Fruit fly (Drosophila melanogaster) whole organism, prepupa: ENCODE data around the gene CG6878.

Source experiments
- CG10631 ChIP-seq: fragments of 200-800 bp; sonication (Bioruptor generic); optimal IDR thresholded peaks from 2 replicates; lab custom pipeline; 2016; ENCODE audit warnings: missing biosample characterization, missing genetic modification characterization
- CG10669 ChIP-seq: fragments of 200-800 bp; sonication (Bioruptor generic); optimal IDR thresholded peaks from 3 replicates; lab custom pipeline; 2018; ENCODE audit warnings: missing biosample characterization, mild to moderate bottlenecking, missing genetic modification characterization, moderate library complexity
- CG11294 ChIP-seq: fragments of 200-800 bp; sonication (Bioruptor generic); IDR thresholded peaks from 2 replicates; pipeline ENCODE4 v1.3.6; 2022; ENCODE audit warnings: missing biosample characterization, missing genetic modification characterization
- CG11762 ChIP-seq: fragments of 200-800 bp; sonication (Bioruptor generic); optimal IDR thresholded peaks from 3 replicates; lab custom pipeline; 2016; ENCODE audit warnings: missing biosample characterization, missing genetic modification characterization; ENCODE audit not compliant: insufficient read depth
- CG11902 ChIP-seq: fragments of 200-800 bp; sonication (Bioruptor generic); optimal IDR thresholded peaks from 3 replicates; lab custom pipeline; 2016; ENCODE audit warnings: missing biosample characterization, missing genetic modification characterization
- CG1621 ChIP-seq: fragments of 200-800 bp; sonication (Bioruptor generic); optimal IDR thresholded peaks from 3 replicates; lab custom pipeline; 2018; ENCODE audit warnings: missing biosample characterization, mild to moderate bottlenecking, missing genetic modification characterization
- CG3032 ChIP-seq: fragments of 200-800 bp; optimal IDR thresholded peaks from 2 replicates; lab custom pipeline; 2019; ENCODE audit warnings: missing biosample characterization, mild to moderate bottlenecking, missing genetic modification characterization, moderate library complexity
- CG32006 ChIP-seq: fragments of 200-800 bp; sonication (Bioruptor generic); optimal IDR thresholded peaks from 3 replicates; lab custom pipeline; 2017; ENCODE audit warnings: missing biosample characterization, mild to moderate bottlenecking, missing genetic modification characterization
- CG34406 ChIP-seq: fragments of 200-800 bp; sonication (Bioruptor generic); optimal IDR thresholded peaks from 3 replicates; lab custom pipeline; 2016; ENCODE audit warnings: missing biosample characterization, missing genetic modification characterization
- CG3919 ChIP-seq: fragments of 200-800 bp; sonication (Bioruptor generic); optimal IDR thresholded peaks from 3 replicates; lab custom pipeline; 2016; ENCODE audit warnings: missing biosample characterization, missing genetic modification characterization
- CG6276 ChIP-seq: fragments of 200-800 bp; sonication (Bioruptor generic); optimal IDR thresholded peaks from 2 replicates; lab custom pipeline; 2017; ENCODE audit warnings: missing biosample characterization, mild to moderate bottlenecking, missing genetic modification characterization
- CG6808 ChIP-seq: fragments of 200-800 bp; sonication (Bioruptor generic); optimal IDR thresholded peaks from 3 replicates; lab custom pipeline; 2017; ENCODE audit warnings: missing biosample characterization, missing genetic modification characterization, mild to moderate bottlenecking, moderate library complexity, missing genetic modification reagents
- CG6854 ChIP-seq: fragments of 200-800 bp; sonication (Bioruptor generic); optimal IDR thresholded peaks from 2 replicates; lab custom pipeline; 2017; ENCODE audit warnings: missing biosample characterization, mild to moderate bottlenecking, missing genetic modification characterization
- CG7368 ChIP-seq: fragments of 200-800 bp; sonication (Bioruptor generic); optimal IDR thresholded peaks from 3 replicates; lab custom pipeline; 2016; ENCODE audit warnings: missing biosample characterization, missing genetic modification characterization
- CG8119 ChIP-seq: fragments of 200-800 bp; sonication (Bioruptor generic); IDR thresholded peaks from 3 replicates; pipeline ENCODE4 v1.3.6; 2022; ENCODE audit warnings: missing biosample characterization, missing genetic modification characterization
- CG8319 ChIP-seq: fragments of 200-800 bp; sonication (Bioruptor generic); optimal IDR thresholded peaks from 3 replicates; lab custom pipeline; 2016; ENCODE audit warnings: missing biosample characterization, missing genetic modification characterization
- CG8632 ChIP-seq: fragments of 200-800 bp; sonication (Bioruptor generic); optimal IDR thresholded peaks from 3 replicates; lab custom pipeline; 2016; ENCODE audit warnings: missing biosample characterization, missing genetic modification characterization
- CG9139 ChIP-seq: fragments of 200-800 bp; sonication (Bioruptor generic); optimal IDR thresholded peaks from 3 replicates; lab custom pipeline; 2017; ENCODE audit warnings: missing biosample characterization, mild to moderate bottlenecking, missing genetic modification characterization
- Eip78C ChIP-seq: fragments of 200-800 bp; sonication (Bioruptor generic); peaks from one replicate; lab custom pipeline; 2016; ENCODE audit warnings: missing biosample characterization, missing genetic modification characterization
- Eip93F ChIP-seq: fragments of 200-800 bp; sonication (Bioruptor generic); optimal IDR thresholded peaks from 2 replicates; lab custom pipeline; 2016; ENCODE audit warnings: missing biosample characterization, mild to moderate bottlenecking, missing genetic modification characterization
- Ets21C ChIP-seq: fragments of 200-800 bp; sonication (Bioruptor generic); optimal IDR thresholded peaks from 3 replicates; lab custom pipeline; 2016; ENCODE audit warnings: missing biosample characterization, missing genetic modification characterization
- Ets96B ChIP-seq: fragments of 200-800 bp; optimal IDR thresholded peaks from 2 replicates; lab custom pipeline; 2019; ENCODE audit warnings: missing biosample characterization, mild to moderate bottlenecking, missing genetic modification characterization, moderate library complexity
- Hr38 ChIP-seq: sonication (Bioruptor generic); optimal IDR thresholded peaks from 2 replicates; lab custom pipeline; 2016; ENCODE audit warnings: missing biosample characterization, missing genetic modification characterization
- Hr4 ChIP-seq: fragments of 200-800 bp; sonication (Bioruptor generic); optimal IDR thresholded peaks from 3 replicates; lab custom pipeline; 2016; ENCODE audit warnings: missing biosample characterization, missing genetic modification characterization
- Lpt ChIP-seq: fragments of 200-800 bp; sonication (Bioruptor generic); optimal IDR thresholded peaks from 3 replicates; lab custom pipeline; 2016; ENCODE audit warnings: missing biosample characterization, missing genetic modification characterization
- Met ChIP-seq: fragments of 200-800 bp; sonication (Bioruptor generic); optimal IDR thresholded peaks from 3 replicates; lab custom pipeline; 2016; ENCODE audit warnings: missing biosample characterization, missing genetic modification characterization
- Smox ChIP-seq: fragments of 200-800 bp; sonication (Bioruptor generic); optimal IDR thresholded peaks from 3 replicates; lab custom pipeline; 2016; ENCODE audit warnings: missing biosample characterization, missing genetic modification characterization
- Sox15 ChIP-seq: fragments of 200-800 bp; sonication (Bioruptor generic); optimal IDR thresholded peaks from 3 replicates; lab custom pipeline; 2016; ENCODE audit warnings: missing biosample characterization, missing genetic modification characterization
- achi ChIP-seq: fragments of 200-800 bp; sonication (Bioruptor generic); optimal IDR thresholded peaks from 3 replicates; lab custom pipeline; 2016; ENCODE audit warnings: missing biosample characterization, missing genetic modification characterization
- acj6 ChIP-seq: fragments of 200-800 bp; sonication (Bioruptor generic); optimal IDR thresholded peaks from 3 replicates; lab custom pipeline; 2016; ENCODE audit warnings: missing biosample characterization, missing genetic modification characterization
- cyc ChIP-seq: fragments of 200-800 bp; sonication (Bioruptor generic); optimal IDR thresholded peaks from 3 replicates; lab custom pipeline; 2016; ENCODE audit warnings: missing biosample characterization, missing genetic modification characterization
- dac ChIP-seq: fragments of 200-800 bp; sonication (Bioruptor generic); optimal IDR thresholded peaks from 2 replicates; lab custom pipeline; 2017; ENCODE audit warnings: missing biosample characterization, mild to moderate bottlenecking, missing genetic modification characterization
- dsx ChIP-seq: fragments of 200-800 bp; optimal IDR thresholded peaks from 3 replicates; lab custom pipeline; 2019; ENCODE audit warnings: missing biosample characterization, mild to moderate bottlenecking, missing genetic modification characterization, moderate library complexity; ENCODE audit not compliant: poor library complexity, severe bottlenecking
- eg ChIP-seq: fragments of 200-800 bp; sonication (Bioruptor generic); IDR thresholded peaks from 3 replicates; pipeline ENCODE4 v1.3.6; 2022; ENCODE audit warnings: missing biosample characterization, missing genetic modification characterization
- esn ChIP-seq: fragments of 200-800 bp; sonication (Bioruptor generic); optimal IDR thresholded peaks from 2 replicates; lab custom pipeline; 2016; ENCODE audit warnings: missing biosample characterization, mild to moderate bottlenecking, missing genetic modification characterization, moderate library complexity
- fd59A ChIP-seq: fragments of 200-800 bp; sonication (Bioruptor generic); optimal IDR thresholded peaks from 2 replicates; lab custom pipeline; 2017; ENCODE audit warnings: missing biosample characterization, mild to moderate bottlenecking, missing genetic modification characterization, missing genetic modification reagents
- fd85E ChIP-seq: fragments of 200-800 bp; sonication (Bioruptor generic); optimal IDR thresholded peaks from 3 replicates; lab custom pipeline; 2016; ENCODE audit warnings: missing biosample characterization, missing genetic modification characterization
- fkh ChIP-seq: fragments of 200-800 bp; sonication (Bioruptor generic); optimal IDR thresholded peaks from 3 replicates; lab custom pipeline; 2017; ENCODE audit warnings: missing biosample characterization, mild to moderate bottlenecking, missing genetic modification characterization, moderate library complexity
- lz ChIP-seq: fragments of 200-800 bp; sonication (Bioruptor generic); optimal IDR thresholded peaks from 3 replicates; lab custom pipeline; 2016; ENCODE audit warnings: missing biosample characterization, missing genetic modification characterization
- net ChIP-seq: fragments of 200-800 bp; sonication (Bioruptor generic); optimal IDR thresholded peaks from 3 replicates; lab custom pipeline; 2016; ENCODE audit warnings: missing biosample characterization, missing genetic modification characterization
- pdm3 ChIP-seq: fragments of 200-800 bp; sonication (Bioruptor generic); optimal IDR thresholded peaks from 3 replicates; lab custom pipeline; 2016; ENCODE audit warnings: missing biosample characterization, missing genetic modification characterization
- salr ChIP-seq, 2 experiments: fragments of 200-800 bp; sonication (Bioruptor generic); optimal IDR thresholded peaks; 3 replicates each; lab custom pipeline; 2016 to 2018; ENCODE audit warnings: missing biosample characterization in 2 of 2, missing genetic modification characterization in 2 of 2, mild to moderate bottlenecking in 1 of 2
- spab ChIP-seq: fragments of 200-800 bp; sonication (Bioruptor generic); optimal IDR thresholded peaks from 2 replicates; lab custom pipeline; 2017; ENCODE audit warnings: missing biosample characterization, mild to moderate bottlenecking, missing genetic modification characterization, missing genetic modification reagents
- ss ChIP-seq, 2 experiments: fragments of 200-800 bp; sonication (Bioruptor generic); optimal IDR thresholded peaks; 2 replicates in 1 of 2; 3 replicates in 1 of 2; lab custom pipeline; 2017 to 2018; ENCODE audit warnings: mild to moderate bottlenecking in 2 of 2, missing biosample characterization in 2 of 2, missing genetic modification characterization in 2 of 2, moderate library complexity in 1 of 2
- svp ChIP-seq: fragments of 200-800 bp; sonication (Bioruptor generic); peaks from one replicate; lab custom pipeline; 2016; ENCODE audit warnings: missing biosample characterization, missing genetic modification characterization
- topi ChIP-seq: fragments of 200-800 bp; sonication (Bioruptor generic); optimal IDR thresholded peaks from 3 replicates; lab custom pipeline; 2016; ENCODE audit warnings: missing biosample characterization, missing genetic modification characterization
- vri ChIP-seq: fragments of 200-800 bp; sonication (Bioruptor generic); optimal IDR thresholded peaks from 3 replicates; lab custom pipeline; 2016; ENCODE audit warnings: missing biosample characterization, mild to moderate bottlenecking, missing genetic modification characterization

CG6878 gene

DNA sequence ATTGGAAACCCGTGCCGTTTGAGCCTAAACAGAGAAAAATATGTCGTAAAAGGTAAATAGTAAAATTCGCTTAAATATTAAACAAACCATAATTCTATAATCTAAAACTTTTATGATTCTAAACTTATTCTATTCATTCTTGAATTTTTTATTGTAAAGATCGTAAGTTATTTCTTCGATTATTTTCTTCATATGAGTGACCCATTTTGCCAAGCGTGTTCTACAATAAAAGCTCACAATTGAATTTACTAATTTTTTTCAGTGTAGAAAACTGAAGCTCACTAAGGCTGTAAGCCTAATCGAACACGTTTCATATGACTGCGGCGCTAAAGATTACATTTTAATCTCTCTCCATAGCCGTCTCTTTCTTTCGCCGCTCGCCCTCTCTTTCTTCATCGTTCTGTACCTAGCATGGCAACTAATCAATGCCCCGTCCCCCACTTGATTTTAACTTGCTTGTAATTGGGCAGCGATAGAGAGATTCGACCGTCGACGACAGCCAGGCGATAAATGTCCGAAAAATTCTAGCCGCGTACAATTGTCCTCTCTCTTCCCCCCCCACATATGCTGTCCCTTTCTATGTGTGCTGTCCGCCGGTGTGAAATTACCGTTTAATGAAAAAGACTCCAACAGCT, 10.3 kb downstream of the CG6878 start (continued):
- TF ChIP-seq Hr4 (GFP tag; lab: Kevin White, UChicago), result peak; percentile 53
- TF ChIP-seq CG8319 (GFP tag; lab: Kevin White, UChicago), result no peak
- TF ChIP-seq CG11762, result no peak
- no peak for TF ChIP-seq fd85E
- TF ChIP-seq Smox (GFP tag; lab: Kevin White, UChicago), result no peak
- TF ChIP-seq dsx (GFP tag; lab: Kevin White, UChicago), result no peak
- no peak for TF ChIP-seq CG9139 (GFP tag; lab: Kevin White, UChicago)
- TF ChIP-seq cyc, result no peak
- peak; percentile 53; the same call in 1 of the 3 replicates for TF ChIP-seq eg (GFP tag; lab: Robert Waterston, UW)
- TF ChIP-seq CG6854 (GFP tag; lab: Kevin White, UChicago), result no peak
- no peak for TF ChIP-seq esn (GFP tag; lab: Kevin White, UChicago)
- TF ChIP-seq CG7368 (GFP tag; lab: Kevin White, UChicago), result no peak
- TF ChIP-seq spab (GFP tag; lab: Kevin White, UChicago), result no peak
- peak; percentile 37 for TF ChIP-seq achi
- TF ChIP-seq vri (GFP tag; lab: Kevin White, UChicago), result no peak
- peak; percentile 39 for TF ChIP-seq CG6276 (GFP tag; lab: Kevin White, UChicago)
- TF ChIP-seq Met (GFP tag; lab: Kevin White, UChicago), result no peak
- TF ChIP-seq Eip78C (GFP tag; lab: Kevin White, UChicago), result peak; percentile 65
- TF ChIP-seq salr (GFP tag; optimal IDR thresholded peaks at IDR 0.05; lab: Kevin White, UChicago), result peak in 1 of 2 experiments; percentile 35
- no peak for TF ChIP-seq CG6808 (GFP tag; lab: Kevin White, UChicago)
- no peak for TF ChIP-seq topi
- TF ChIP-seq CG8632 (GFP tag; lab: Kevin White, UChicago), result no peak
- TF ChIP-seq CG11294 (GFP tag; lab: Robert Waterston, UW), result no peak
- peak; percentile 34 for TF ChIP-seq CG3919 (GFP tag; lab: Kevin White, UChicago)
- TF ChIP-seq pdm3 (GFP tag; lab: Kevin White, UChicago), result no peak
- TF ChIP-seq CG32006, result peak; percentile 66
- peak; percentile 17 for TF ChIP-seq Lpt
- TF ChIP-seq net, result peak; percentile 35
- TF ChIP-seq CG34406, result no peak

DNA sequence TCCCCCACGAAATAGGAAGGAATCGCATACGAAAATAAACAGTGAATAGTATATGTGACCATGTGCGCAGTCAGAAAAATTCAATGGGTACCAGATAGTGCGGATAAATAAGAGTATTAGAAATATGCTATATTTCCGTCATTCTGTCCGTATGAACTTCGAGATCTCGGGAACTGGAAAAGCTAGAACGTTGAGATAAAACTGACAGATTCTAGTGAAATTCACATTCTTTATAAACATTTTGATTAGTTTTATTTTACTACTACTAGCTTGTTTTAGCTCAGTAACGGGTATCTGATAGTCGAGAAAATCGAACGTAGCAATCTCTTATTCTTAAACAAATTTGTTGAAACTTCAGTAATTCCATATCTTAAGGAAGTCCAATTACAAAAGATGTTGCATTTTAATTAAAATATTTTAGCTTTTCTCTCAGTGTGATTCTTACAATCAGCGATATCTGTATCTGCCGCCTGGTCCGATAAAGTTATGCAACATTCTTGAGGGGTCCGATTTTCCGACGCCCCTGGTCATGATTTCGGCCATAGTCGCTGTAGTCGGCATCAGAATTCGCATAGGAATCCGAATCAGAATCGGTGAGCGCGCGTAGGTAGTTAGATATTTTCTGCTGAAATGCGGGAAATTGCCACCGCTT, 10.9 kb downstream of the CG6878 start:
- peak; percentile 10 for TF ChIP-seq CG32006
- no peak for TF ChIP-seq Eip93F (GFP tag; lab: Kevin White, UChicago)
- no peak for TF ChIP-seq acj6 (GFP tag; lab: Kevin White, UChicago)
- TF ChIP-seq Eip78C (GFP tag; lab: Kevin White, UChicago), result peak; percentile 55
- TF ChIP-seq, all 60 proteins: peak for 2

DNA sequence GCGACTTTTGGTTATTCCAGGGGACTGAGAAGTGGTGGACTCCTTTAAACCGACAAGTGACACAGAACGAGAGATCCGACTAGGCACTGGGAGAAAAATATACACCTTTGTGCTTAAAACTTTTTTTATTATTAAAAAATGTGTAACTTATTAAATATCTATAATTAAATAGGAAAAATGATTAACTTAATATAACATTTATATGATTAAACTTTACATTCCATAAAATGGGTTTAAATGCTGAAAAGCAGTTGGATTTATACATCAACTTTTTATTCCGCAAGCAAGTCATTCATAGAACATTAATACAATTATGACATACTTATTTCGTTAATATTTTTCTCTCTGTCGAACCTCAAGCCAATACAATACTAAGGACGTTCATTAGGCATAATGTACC, 12.5 kb downstream of the CG6878 start:
- peak; percentile 57 for TF ChIP-seq CG6808 (GFP tag; lab: Kevin White, UChicago)
- TF ChIP-seq CG8632 (GFP tag; lab: Kevin White, UChicago), result peak; percentile 78
- TF ChIP-seq ss (GFP tag; optimal IDR thresholded peaks at IDR 0.05; lab: Kevin White, UChicago), result peak; percentile 56 to 69
- TF ChIP-seq fkh, result no peak
- no peak for TF ChIP-seq fd85E
- TF ChIP-seq CG10631 (GFP tag; lab: Kevin White, UChicago), result peak; percentile 80
- TF ChIP-seq Sox15 (GFP tag; lab: Kevin White, UChicago), result peak; percentile 51
- no peak for TF ChIP-seq vri (GFP tag; lab: Kevin White, UChicago)
- peak; percentile 91 for TF ChIP-seq Ets96B (tag; lab: Kevin White, UChicago)
- peak; percentile 75 for TF ChIP-seq svp (GFP tag; lab: Kevin White, UChicago)
- TF ChIP-seq CG10669 (GFP tag; lab: Kevin White, UChicago), result peak; percentile 58
- peak; percentile 38 for TF ChIP-seq CG1621 (tag; lab: Kevin White, UChicago)
- TF ChIP-seq CG11902 (GFP tag; lab: Kevin White, UChicago), result peak; percentile 44
- peak; percentile 50 for TF ChIP-seq fd59A (GFP tag; lab: Kevin White, UChicago)
- peak; percentile 42; the same call in 1 of the 3 replicates for TF ChIP-seq CG8119 (GFP tag; lab: Robert Waterston, UW)
- TF ChIP-seq lz (GFP tag; lab: Kevin White, UChicago), result no peak
- no peak for TF ChIP-seq dac
- TF ChIP-seq Hr38 (GFP tag; lab: Kevin White, UChicago), result no peak
- TF ChIP-seq CG3032, result peak; percentile 81
- TF ChIP-seq Ets21C (GFP tag; lab: Kevin White, UChicago), result no peak
- TF ChIP-seq CG11762, result no peak
- peak; percentile 87 for TF ChIP-seq Eip78C (GFP tag; lab: Kevin White, UChicago)
- TF ChIP-seq dsx (GFP tag; lab: Kevin White, UChicago), result peak; percentile 79
- TF ChIP-seq topi, result peak; percentile 42
